Fruit fly (Drosophila melanogaster) whole organism, embryonic: ENCODE results near the gene CG4733.

Experiments
- Atf-2 ChIP-seq: fragments of 200-800 bp; sonication (Bioruptor generic); optimal IDR thresholded peaks from 2 replicates; lab custom pipeline; 2016; ENCODE audit warnings: missing biosample characterization, missing genetic modification characterization
- Atf6 ChIP-seq: fragments of 200-800 bp; sonication (Bioruptor generic); IDR thresholded peaks from 2 replicates; pipeline ENCODE4 v1.3.6; 2022; ENCODE audit warnings: missing biosample characterization, missing genetic modification characterization
- Awh ChIP-seq: fragments of 200-800 bp; sonication (Bioruptor generic); IDR thresholded peaks from 2 replicates; pipeline ENCODE4, ENCODE4 v1.3.6; 2022; ENCODE audit warnings: missing biosample characterization, missing genetic modification characterization
- C15 ChIP-seq: fragments of 200-800 bp; sonication (Bioruptor generic); IDR thresholded peaks from 3 replicates; pipeline ENCODE4 v1.3.6; 2022; ENCODE audit warnings: missing biosample characterization, missing genetic modification characterization
- CG10462 ChIP-seq: fragments of 200-800 bp; sonication (Bioruptor generic); optimal IDR thresholded peaks from 2 replicates; lab custom pipeline; 2016; ENCODE audit warnings: missing biosample characterization, missing genetic modification characterization
- CG11398 ChIP-seq: fragments of 200-800 bp; sonication (Bioruptor generic); optimal IDR thresholded peaks from 2 replicates; lab custom pipeline; 2016; ENCODE audit warnings: missing biosample characterization, missing genetic modification characterization
- CG12299 ChIP-seq: fragments of 200-800 bp; sonication (Bioruptor generic); optimal IDR thresholded peaks from 2 replicates; lab custom pipeline; 2018; ENCODE audit warnings: missing biosample characterization, mild to moderate bottlenecking, missing genetic modification characterization
- CG12659 ChIP-seq: fragments of 200-800 bp; sonication (Bioruptor generic); optimal IDR thresholded peaks from 3 replicates; lab custom pipeline; 2017; ENCODE audit warnings: mild to moderate bottlenecking, missing biosample characterization, missing genetic modification reagents, missing genetic modification characterization
- CG14441 ChIP-seq: fragments of 200-800 bp; sonication (Bioruptor generic); IDR thresholded peaks from 2 replicates; pipeline ENCODE4 v1.3.6; 2022; ENCODE audit warnings: missing biosample characterization, missing genetic modification characterization
- CG15011 ChIP-seq: fragments of 200-800 bp; sonication (Bioruptor generic); optimal IDR thresholded peaks from 3 replicates; lab custom pipeline; 2018; ENCODE audit warnings: missing biosample characterization, mild to moderate bottlenecking, missing genetic modification characterization
- CG1603 ChIP-seq: fragments of 200-800 bp; sonication (Bioruptor generic); optimal IDR thresholded peaks from 2 replicates; lab custom pipeline; 2019; ENCODE audit warnings: missing biosample characterization, mild to moderate bottlenecking, missing genetic modification characterization, moderate library complexity
- CG16813 ChIP-seq: fragments of 200-800 bp; sonication (Bioruptor generic); IDR thresholded peaks from 3 replicates; pipeline ENCODE4 v1.3.6; 2022; ENCODE audit warnings: missing biosample characterization, missing genetic modification characterization; ENCODE audit not compliant: partially characterized antibody
- CG18619 ChIP-seq: fragments of 200-800 bp; sonication (Bioruptor generic); optimal IDR thresholded peaks from 3 replicates; lab custom pipeline; 2017; ENCODE audit warnings: missing biosample characterization, mild to moderate bottlenecking, missing genetic modification characterization
- CG3065 ChIP-seq: fragments of 200-800 bp; sonication (Bioruptor generic); optimal IDR thresholded peaks from 2 replicates; lab custom pipeline; 2016; ENCODE audit warnings: missing biosample characterization, missing genetic modification characterization
- CG32767 ChIP-seq: fragments of 200-800 bp; sonication (Bioruptor generic); IDR thresholded peaks from 2 replicates; pipeline ENCODE4 v1.3.6; 2022; ENCODE audit warnings: missing biosample characterization, missing genetic modification characterization
- CG33213 ChIP-seq: fragments of 200-800 bp; sonication (Bioruptor generic); optimal IDR thresholded peaks from 3 replicates; lab custom pipeline; 2016; ENCODE audit warnings: missing biosample characterization, missing genetic modification characterization
- CG3407 ChIP-seq: fragments of 200-800 bp; sonication (Bioruptor generic); optimal IDR thresholded peaks from 2 replicates; lab custom pipeline; 2018; ENCODE audit warnings: missing biosample characterization, mild to moderate bottlenecking, missing genetic modification characterization
- CG4360 ChIP-seq: fragments of 200-800 bp; sonication (Bioruptor generic); IDR thresholded peaks from 2 replicates; pipeline ENCODE4 v1.3.6; 2022; ENCODE audit warnings: missing biosample characterization, missing genetic modification characterization
- CG4707 ChIP-seq: fragments of 200-800 bp; sonication (Bioruptor generic); optimal IDR thresholded peaks from 2 replicates; lab custom pipeline; 2018; ENCODE audit warnings: missing biosample characterization, mild to moderate bottlenecking, missing genetic modification characterization, moderate library complexity
- CG4854 ChIP-seq: fragments of 200-800 bp; sonication (Bioruptor generic); optimal IDR thresholded peaks from 2 replicates; lab custom pipeline; 2016; ENCODE audit warnings: missing biosample characterization, missing genetic modification characterization, inconsistent platforms
- CG6175 ChIP-seq: fragments of 200-800 bp; sonication (Bioruptor generic); IDR thresholded peaks from 3 replicates; pipeline ENCODE4 v1.3.6; 2022; ENCODE audit warnings: missing biosample characterization, missing genetic modification characterization
- CG9727 ChIP-seq: fragments of 200-800 bp; sonication (Bioruptor generic); optimal IDR thresholded peaks from 3 replicates; lab custom pipeline; 2017; ENCODE audit warnings: missing biosample characterization, mild to moderate bottlenecking, missing genetic modification characterization
- Camta ChIP-seq: fragments of 200-800 bp; sonication (Bioruptor generic); optimal IDR thresholded peaks from 2 replicates; lab custom pipeline; 2016; ENCODE audit warnings: missing biosample characterization, missing genetic modification characterization
- CkIIα-i1 ChIP-seq: fragments of 200-800 bp; sonication (Bioruptor generic); IDR thresholded peaks from 2 replicates; pipeline ENCODE4 v1.3.6; 2022; ENCODE audit warnings: missing biosample characterization, missing genetic modification characterization
- D19B ChIP-seq: fragments of 200-800 bp; sonication (Bioruptor generic); optimal IDR thresholded peaks from 2 replicates; lab custom pipeline; 2017; ENCODE audit warnings: missing biosample characterization, mild to moderate bottlenecking, missing genetic modification characterization
- Deaf1 ChIP-seq: fragments of 200-800 bp; optimal IDR thresholded peaks from 3 replicates; lab custom pipeline; 2019; ENCODE audit warnings: missing biosample characterization, mild to moderate bottlenecking, missing genetic modification characterization, moderate library complexity
- Dfd ChIP-seq, 2 experiments: fragments of >200 bp; optimal IDR thresholded peaks; 2 replicates each; lab custom pipeline; 2017; ENCODE audit warnings: missing biosample characterization in 2 of 2, missing genetic modification characterization in 2 of 2
- Hey ChIP-seq: fragments of 200-800 bp; sonication (Bioruptor generic); optimal IDR thresholded peaks from 3 replicates; lab custom pipeline; 2018; ENCODE audit warnings: missing biosample characterization, mild to moderate bottlenecking, missing genetic modification characterization
- Lpt ChIP-seq: fragments of >200 bp; optimal IDR thresholded peaks from 2 replicates; lab custom pipeline; 2018; ENCODE audit warnings: missing biosample characterization, missing genetic modification characterization
- Neu2 ChIP-seq: fragments of 200-800 bp; sonication (Bioruptor generic); optimal IDR thresholded peaks from 3 replicates; lab custom pipeline; 2016; ENCODE audit warnings: missing biosample characterization, missing genetic modification characterization, borderline replicate concordance
- Taf1 ChIP-seq: fragments of 200-800 bp; sonication (Bioruptor generic); IDR thresholded peaks from 2 replicates; pipeline ENCODE4 v1.3.6; 2022; ENCODE audit warnings: missing biosample characterization, missing genetic modification characterization
- ash1 ChIP-seq: fragments of 200-800 bp; sonication (Bioruptor generic); optimal IDR thresholded peaks from 2 replicates; lab custom pipeline; 2018; ENCODE audit warnings: missing biosample characterization, mild to moderate bottlenecking, missing genetic modification characterization
- bsh ChIP-seq, 2 experiments: fragments of 200-800 bp; sonication (Bioruptor generic); optimal IDR thresholded peaks; 2 replicates each; lab custom pipeline; 2017 to 2018; ENCODE audit warnings: mild to moderate bottlenecking in 2 of 2, missing biosample characterization in 2 of 2, missing genetic modification characterization in 2 of 2, moderate library complexity in 1 of 2
- dan ChIP-seq: fragments of 200-800 bp; sonication (Bioruptor generic); IDR thresholded peaks from 2 replicates; pipeline ENCODE4 v1.3.6; 2022; ENCODE audit warnings: missing biosample characterization, missing genetic modification characterization
- dmrt11E ChIP-seq: fragments of 200-800 bp; sonication (Bioruptor generic); optimal IDR thresholded peaks from 3 replicates; lab custom pipeline; 2018; ENCODE audit warnings: missing biosample characterization, mild to moderate bottlenecking, missing genetic modification characterization, moderate library complexity
- dysf ChIP-seq: fragments of 200-800 bp; sonication (Bioruptor generic); IDR thresholded peaks from 3 replicates; pipeline ENCODE4 v1.3.6; 2022; ENCODE audit warnings: missing biosample characterization, missing genetic modification characterization
- ems ChIP-seq: fragments of 200-800 bp; sonication (Bioruptor generic); optimal IDR thresholded peaks from 3 replicates; lab custom pipeline; 2016; ENCODE audit warnings: missing biosample characterization, missing genetic modification characterization
- en ChIP-seq: fragments of 200-800 bp; sonication (Bioruptor generic); optimal IDR thresholded peaks from 2 replicates; lab custom pipeline; 2016; ENCODE audit warnings: missing biosample characterization, missing genetic modification characterization
- gcm ChIP-seq: fragments of 200-800 bp; sonication (Bioruptor generic); optimal IDR thresholded peaks from 2 replicates; lab custom pipeline; 2019; ENCODE audit warnings: missing biosample characterization, mild to moderate bottlenecking, missing genetic modification characterization, moderate library complexity
- gfzf ChIP-seq: fragments of 200-800 bp; sonication (Bioruptor generic); optimal IDR thresholded peaks from 2 replicates; lab custom pipeline; 2016; ENCODE audit warnings: missing biosample characterization, mild to moderate bottlenecking, missing genetic modification characterization, moderate library complexity
- insv ChIP-seq, 2 experiments: fragments of 200-800 bp; sonication (Bioruptor generic); optimal IDR thresholded peaks; 3 replicates each; lab custom pipeline; 2016 to 2018; ENCODE audit warnings: missing biosample characterization in 2 of 2, missing genetic modification characterization in 2 of 2
- inv ChIP-seq: fragments of 200-800 bp; sonication (Bioruptor generic); IDR thresholded peaks from 2 replicates; pipeline ENCODE4 v1.3.6; 2022; ENCODE audit warnings: missing biosample characterization, missing genetic modification characterization; ENCODE audit not compliant: partially characterized antibody
- kah ChIP-seq: fragments of 200-800 bp; sonication (Bioruptor generic); optimal IDR thresholded peaks from 2 replicates; lab custom pipeline; 2018; ENCODE audit warnings: missing biosample characterization, mild to moderate bottlenecking, missing genetic modification characterization
- ken ChIP-seq: fragments of 200-800 bp; sonication (Bioruptor generic); IDR thresholded peaks from 3 replicates; pipeline ENCODE4 v1.3.6; 2022; ENCODE audit warnings: missing biosample characterization, missing genetic modification characterization
- odd ChIP-seq: fragments of 200-800 bp; sonication (Bioruptor generic); optimal IDR thresholded peaks from 2 replicates; lab custom pipeline; 2017; ENCODE audit warnings: missing biosample characterization, mild to moderate bottlenecking, missing genetic modification characterization
- onecut ChIP-seq: fragments of 200-800 bp; sonication (Bioruptor generic); IDR thresholded peaks from 2 replicates; pipeline ENCODE4 v1.3.6; 2022; ENCODE audit warnings: missing biosample characterization, missing genetic modification characterization
- pros ChIP-seq: fragments of 200-800 bp; sonication (Bioruptor generic); optimal IDR thresholded peaks from 3 replicates; lab custom pipeline; 2019; ENCODE audit warnings: missing biosample characterization, mild to moderate bottlenecking, missing genetic modification characterization, moderate library complexity
- stc ChIP-seq: fragments of 200-800 bp; sonication (Bioruptor generic); IDR thresholded peaks from 2 replicates; pipeline ENCODE4 v1.3.6; 2022; ENCODE audit warnings: missing biosample characterization, missing genetic modification characterization
- vfl ChIP-seq: fragments of 200-800 bp; sonication (Bioruptor generic); optimal IDR thresholded peaks from 2 replicates; lab custom pipeline; 2016; ENCODE audit warnings: missing biosample characterization, missing genetic modification characterization
- zen ChIP-seq: fragments of 200-800 bp; sonication (Bioruptor generic); optimal IDR thresholded peaks from 3 replicates; lab custom pipeline; 2018; ENCODE audit warnings: missing biosample characterization, mild to moderate bottlenecking, missing genetic modification characterization, moderate library complexity

Gene CG4733

DNA sequence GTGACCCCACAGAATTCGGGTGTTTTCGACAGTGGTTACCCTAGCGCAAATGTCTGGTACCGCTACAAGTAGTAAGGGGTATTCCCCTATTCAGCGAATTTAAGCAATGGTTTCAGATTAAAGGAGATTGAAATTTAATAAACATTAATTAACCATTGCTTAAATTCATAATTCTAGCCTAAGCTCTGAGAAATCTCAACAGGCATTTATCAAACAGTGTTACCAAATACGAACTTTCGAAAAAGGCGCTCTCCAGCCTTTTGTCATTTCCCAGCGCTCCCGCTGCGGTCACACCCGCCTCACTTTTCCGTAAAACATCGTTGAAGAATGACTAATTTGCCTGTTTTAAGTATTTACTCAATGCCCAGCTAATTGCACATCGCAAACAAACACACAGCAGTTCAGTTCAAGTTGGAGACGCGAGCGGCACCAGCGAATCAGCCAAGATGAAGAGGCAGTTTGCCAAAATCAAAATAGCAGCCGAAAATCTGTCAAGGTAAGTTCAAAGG is 14.4 kb downstream of the CG4733 start, which contains the start of the genes Surf6 and RhoGAP92B (continued):
- TF ChIP-seq Neu2 (GFP tag; lab: Kevin White, UChicago) (no peak), CG1603 (tag; lab: Kevin White, UChicago) (peak; percentile 85), Atf-2 (peak; percentile 33), gfzf (GFP tag; lab: Kevin White, UChicago) (peak; percentile 96), Lpt (GFP tag; lab: Kevin White, UChicago) (no peak), en (GFP tag; lab: Kevin White, UChicago) (peak; percentile 49), Camta (GFP tag; lab: Kevin White, UChicago) (peak; percentile 55), Deaf1 (tag; lab: Kevin White, UChicago) (peak; percentile 41), Hey (tag; lab: Kevin White, UChicago) (no peak), onecut (GFP tag; lab: Robert Waterston, UW) (no peak), CG15011 (GFP tag; lab: Kevin White, UChicago) (no peak), CG11398 (peak; percentile 32), CG4854 (GFP tag; lab: Kevin White, UChicago) (peak; percentile 56), bsh (GFP tag; optimal IDR thresholded peaks at IDR 0.05; lab: Kevin White, UChicago) (peak; percentile 4 to 56), pros (GFP tag; lab: Kevin White, UChicago) (no peak), vfl (GFP tag; lab: Kevin White, UChicago) (peak; percentile 40), CG12299 (tag; lab: Kevin White, UChicago) (peak; percentile 55), insv (GFP tag; optimal IDR thresholded peaks at IDR 0.05; lab: Kevin White, UChicago) (peak in 1 of 2 experiments; percentile 70), CG9727 (GFP tag; lab: Kevin White, UChicago) (peak; percentile 68), CG4360 (GFP tag; lab: Robert Waterston, UW) (0 out of 2 replicates have a peak, but pooled peaks have one; percentile 8), CG6175 (GFP tag; lab: Robert Waterston, UW) (no peak), Awh (GFP tag; lab: Robert Waterston, UW) (no peak), CkIIα-i1 (GFP tag; lab: Robert Waterston, UW) (no peak), CG32767 (GFP tag; lab: Robert Waterston, UW) (peak; percentile 60), Taf1 (GFP tag; lab: Robert Waterston, UW) (peak; percentile 42; the same call in 1 of the 2 replicates), Dfd (GFP tag; optimal IDR thresholded peaks at IDR 0.05; lab: Kevin White, UChicago) (no peak), ken (GFP tag; lab: Robert Waterston, UW) (0 out of 3 replicates have a peak, but pooled peaks have one; percentile 37), gcm (GFP tag; lab: Kevin White, UChicago) (peak; percentile 63), CG16813 (GFP tag; lab: Robert Waterston, UW) (peak; percentile 34; the same call in 1 of the 3 replicates), dan (GFP tag; lab: Robert Waterston, UW) (no peak), CG12659 (peak; percentile 88), CG18619 (peak; percentile 67), kah (GFP tag; lab: Kevin White, UChicago) (peak; percentile 73), odd (GFP tag; lab: Kevin White, UChicago) (peak; percentile 47), Atf6 (GFP tag; lab: Robert Waterston, UW) (peak; percentile 63; the same call in 1 of the 2 replicates), CG4707 (GFP tag; lab: Kevin White, UChicago) (no peak), dysf (0 out of 3 replicates have a peak, but pooled peaks have one; percentile 42), inv (GFP tag; lab: Robert Waterston, UW) (no peak), C15 (no peak), stc (0 out of 2 replicates have a peak, but pooled peaks have one; percentile 32), CG10462 (GFP tag; lab: Kevin White, UChicago) (peak; percentile 53), CG3065 (GFP tag; lab: Kevin White, UChicago) (peak; percentile 12), zen (tag; lab: Kevin White, UChicago) (peak; percentile 53), D19B (GFP tag; lab: Kevin White, UChicago) (peak; percentile 2), dmrt11E (tag; lab: Kevin White, UChicago) (peak; percentile 50), CG33213 (GFP tag; lab: Kevin White, UChicago) (peak; percentile 76), CG14441 (GFP tag; lab: Robert Waterston, UW) (peak; percentile 61; the same call in 1 of the 2 replicates), CG3407 (GFP tag; lab: Kevin White, UChicago) (peak; percentile 17), ems (GFP tag; lab: Kevin White, UChicago) (peak; percentile 60), ash1 (GFP tag; lab: Kevin White, UChicago) (no peak)
